Fruit fly (Drosophila melanogaster) whole organism, pupa: ENCODE results near the gene CG6067.

Source experiments
- CG10348 ChIP-seq: fragments of 200-800 bp; sonication (Bioruptor generic); IDR thresholded peaks from 2 replicates; pipeline ENCODE4 v1.3.6; 2022; ENCODE audit warnings: missing biosample characterization, missing genetic modification characterization
- CG12605 ChIP-seq: fragments of 200-800 bp; sonication (Bioruptor generic); IDR thresholded peaks from 2 replicates; pipeline ENCODE4 v1.3.6; 2022; ENCODE audit warnings: missing biosample characterization, missing genetic modification characterization
- CG13204 ChIP-seq: fragments of 200-800 bp; sonication (Bioruptor generic); optimal IDR thresholded peaks from 2 replicates; lab custom pipeline; 2018; ENCODE audit warnings: missing biosample characterization, mild to moderate bottlenecking, missing genetic modification characterization, moderate library complexity
- CG14655 ChIP-seq: fragments of 200-800 bp; sonication (Bioruptor generic); optimal IDR thresholded peaks from 3 replicates; lab custom pipeline; 2017; ENCODE audit warnings: mild to moderate bottlenecking, missing biosample characterization, missing genetic modification reagents, missing genetic modification characterization
- CG15710 ChIP-seq: fragments of 200-800 bp; sonication (Bioruptor generic); optimal IDR thresholded peaks from 2 replicates; lab custom pipeline; 2018; ENCODE audit warnings: missing biosample characterization, mild to moderate bottlenecking, missing genetic modification characterization, moderate library complexity
- CG17806 ChIP-seq: fragments of 200-800 bp; sonication (Bioruptor generic); optimal IDR thresholded peaks from 2 replicates; lab custom pipeline; 2018; ENCODE audit warnings: missing biosample characterization, mild to moderate bottlenecking, missing genetic modification characterization, moderate library complexity
- CG32121 ChIP-seq: fragments of 200-800 bp; sonication (Bioruptor generic); IDR thresholded peaks from 2 replicates; pipeline ENCODE4 v1.3.6; 2022; ENCODE audit warnings: missing biosample characterization, missing genetic modification characterization
- CG34367 ChIP-seq: fragments of 200-800 bp; sonication (Bioruptor generic); optimal IDR thresholded peaks from 2 replicates; lab custom pipeline; 2018; ENCODE audit warnings: missing biosample characterization, mild to moderate bottlenecking, missing genetic modification characterization
- CG4496 ChIP-seq: fragments of 200-800 bp; sonication (Bioruptor generic); IDR thresholded peaks from 3 replicates; pipeline ENCODE4 v1.3.6; 2022; ENCODE audit warnings: missing biosample characterization, missing genetic modification characterization
- CG8159 ChIP-seq: fragments of 200-800 bp; sonication (Bioruptor generic); optimal IDR thresholded peaks from 3 replicates; lab custom pipeline; 2018; ENCODE audit warnings: missing biosample characterization, mild to moderate bottlenecking, missing genetic modification characterization, moderate library complexity
- CG8301 ChIP-seq: fragments of 200-800 bp; sonication (Bioruptor generic); optimal IDR thresholded peaks from 2 replicates; lab custom pipeline; 2018; ENCODE audit warnings: missing biosample characterization, mild to moderate bottlenecking, missing genetic modification characterization
- CG9948 ChIP-seq: fragments of 200-800 bp; sonication (Bioruptor generic); optimal IDR thresholded peaks from 2 replicates; lab custom pipeline; 2018; ENCODE audit warnings: missing biosample characterization, mild to moderate bottlenecking, missing genetic modification characterization, moderate library complexity
- D1 ChIP-seq: fragments of 200-800 bp; sonication (Bioruptor generic); optimal IDR thresholded peaks from 2 replicates; lab custom pipeline; 2018; ENCODE audit warnings: missing biosample characterization, mild to moderate bottlenecking, missing genetic modification characterization, moderate library complexity
- EcR ChIP-seq: fragments of 200-800 bp; sonication (Bioruptor generic); optimal IDR thresholded peaks from 3 replicates; lab custom pipeline; 2019; ENCODE audit warnings: missing biosample characterization, missing genetic modification characterization, mild to moderate bottlenecking, moderate library complexity, missing genetic modification reagents
- Ets98B ChIP-seq: fragments of 200-800 bp; sonication (Bioruptor generic); IDR thresholded peaks from 2 replicates; pipeline ENCODE4 v1.3.6; 2022; ENCODE audit warnings: missing biosample characterization, missing genetic modification characterization
- Pif1A ChIP-seq: fragments of 200-800 bp; sonication (Bioruptor generic); optimal IDR thresholded peaks from 3 replicates; lab custom pipeline; 2016; ENCODE audit warnings: missing biosample characterization, missing genetic modification characterization
- Pif1B ChIP-seq: fragments of 200-800 bp; sonication (Bioruptor generic); optimal IDR thresholded peaks from 3 replicates; lab custom pipeline; 2016; ENCODE audit warnings: missing biosample characterization, missing genetic modification characterization
- Snoo ChIP-seq: fragments of 200-800 bp; sonication (Bioruptor generic); optimal IDR thresholded peaks from 3 replicates; lab custom pipeline; 2017; ENCODE audit warnings: missing biosample characterization, mild to moderate bottlenecking, missing genetic modification characterization, inconsistent platforms
- fd96Ca ChIP-seq: fragments of 200-800 bp; sonication (Bioruptor generic); IDR thresholded peaks from 3 replicates; pipeline ENCODE4 v1.3.6; 2022; ENCODE audit warnings: missing biosample characterization, missing genetic modification characterization
- gl ChIP-seq: fragments of 200-800 bp; sonication (Bioruptor generic); optimal IDR thresholded peaks from 2 replicates; lab custom pipeline; 2018; ENCODE audit warnings: missing biosample characterization, mild to moderate bottlenecking, missing genetic modification characterization
- rn ChIP-seq: fragments of 200-800 bp; sonication (Bioruptor generic); IDR thresholded peaks from 2 replicates; pipeline ENCODE4 v1.3.6; 2022; ENCODE audit warnings: missing biosample characterization, missing genetic modification characterization

The CG6067 gene

DNA sequence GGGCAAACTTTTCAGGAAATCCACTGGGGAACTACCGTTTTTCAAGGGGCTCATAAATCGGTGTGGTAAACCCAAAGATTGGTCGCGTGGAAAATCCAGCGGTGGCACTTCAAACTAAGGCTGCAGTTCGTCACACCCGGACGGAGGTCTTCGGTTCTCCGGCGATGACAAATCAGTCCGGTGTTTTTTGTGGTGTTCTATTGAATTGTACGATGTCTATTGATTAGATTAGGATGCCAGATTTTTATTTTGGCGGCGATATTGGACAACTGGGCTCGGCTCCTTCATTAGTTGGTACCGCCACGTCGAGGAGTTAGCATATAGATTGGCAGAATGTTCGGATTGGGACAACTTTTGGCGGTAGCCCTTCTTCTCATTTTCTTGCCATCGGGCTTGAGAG, 3.2 kb upstream of the CG6067 start, which contains the start of gene CG6048:
Gene CG6048, plus strand, starts transcription at position 301 of the 400 bp plus-strand sequence.
- TF ChIP-seq CG10348 (GFP tag; lab: Robert Waterston, UW) (no peak), CG8159 (tag; lab: Kevin White, UChicago) (no peak), rn (GFP tag; lab: Robert Waterston, UW) (no peak), Snoo (tag; lab: Kevin White, UChicago) (no peak), CG32121 (no peak)

DNA sequence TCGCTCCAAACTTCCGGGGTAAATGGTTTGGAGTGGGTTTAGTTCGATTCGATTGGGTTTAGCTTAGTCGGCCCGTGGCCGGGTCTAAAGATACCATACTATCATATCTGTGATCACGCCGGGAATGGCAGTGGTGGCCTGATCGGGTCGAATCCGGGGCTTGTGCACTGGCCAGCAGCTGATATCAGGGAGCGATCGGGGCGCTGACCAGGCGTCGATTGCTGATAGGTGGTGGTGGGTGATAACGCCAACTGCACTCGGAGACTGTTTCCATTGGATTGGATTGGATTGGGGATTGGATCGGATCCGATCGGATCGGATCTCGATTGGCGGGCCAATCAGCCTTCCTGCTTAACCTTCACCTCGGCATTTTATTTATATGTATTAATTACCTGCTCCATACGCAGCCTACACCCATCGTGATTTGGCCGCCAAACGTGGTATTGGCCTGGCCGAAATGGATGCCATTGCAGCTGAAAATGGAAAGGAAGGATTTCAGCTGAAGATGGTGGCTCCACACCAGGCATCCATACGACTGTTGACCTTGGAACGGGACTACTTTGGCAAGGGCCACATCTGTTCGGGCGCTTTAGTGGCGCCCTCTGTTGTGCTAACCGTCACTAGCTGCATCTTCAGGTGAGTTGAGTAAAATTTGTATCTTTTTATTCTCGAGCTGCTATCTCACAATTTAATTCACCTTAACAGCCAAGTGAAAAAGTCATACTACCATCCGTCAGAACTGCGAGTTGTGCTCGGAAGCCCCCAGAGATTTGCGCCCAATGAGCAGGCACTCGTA, 1.4 kb downstream of the CG6067 start:
- TF ChIP-seq CG4496 (GFP tag; lab: Robert Waterston, UW) (no peak), EcR (peak; percentile 55), CG8301 (tag; lab: Kevin White, UChicago) (no peak)

DNA sequence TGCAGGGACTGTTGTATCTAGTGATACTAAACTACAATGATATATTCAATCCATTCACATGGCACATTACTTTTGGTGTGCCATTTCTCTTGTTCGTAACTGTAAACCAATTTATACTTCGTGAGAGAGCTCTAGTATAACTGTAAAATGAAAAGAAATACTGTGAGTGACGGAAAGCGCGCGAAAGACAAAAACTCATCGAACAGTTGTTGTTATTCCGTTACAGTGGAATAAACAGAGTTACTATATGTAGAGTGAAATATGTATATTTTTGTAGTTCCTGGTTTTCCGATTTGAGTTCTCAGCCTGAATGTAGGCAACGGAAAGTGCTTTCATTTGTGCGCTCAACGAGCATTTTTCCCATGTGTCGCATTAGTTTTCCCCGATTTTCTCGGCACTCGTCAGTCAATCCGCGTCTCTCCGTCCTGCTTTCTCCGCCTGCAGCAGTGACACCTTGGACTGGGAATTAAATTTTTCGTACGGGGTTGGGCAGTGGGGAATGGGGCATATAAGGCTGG, 8.8 kb downstream of the CG6067 start:
- TF ChIP-seq Pif1A (GFP tag; lab: Kevin White, UChicago) (no peak), CG4496 (GFP tag; lab: Robert Waterston, UW) (peak; percentile 36; the same call in 2 of the 3 replicates)

DNA sequence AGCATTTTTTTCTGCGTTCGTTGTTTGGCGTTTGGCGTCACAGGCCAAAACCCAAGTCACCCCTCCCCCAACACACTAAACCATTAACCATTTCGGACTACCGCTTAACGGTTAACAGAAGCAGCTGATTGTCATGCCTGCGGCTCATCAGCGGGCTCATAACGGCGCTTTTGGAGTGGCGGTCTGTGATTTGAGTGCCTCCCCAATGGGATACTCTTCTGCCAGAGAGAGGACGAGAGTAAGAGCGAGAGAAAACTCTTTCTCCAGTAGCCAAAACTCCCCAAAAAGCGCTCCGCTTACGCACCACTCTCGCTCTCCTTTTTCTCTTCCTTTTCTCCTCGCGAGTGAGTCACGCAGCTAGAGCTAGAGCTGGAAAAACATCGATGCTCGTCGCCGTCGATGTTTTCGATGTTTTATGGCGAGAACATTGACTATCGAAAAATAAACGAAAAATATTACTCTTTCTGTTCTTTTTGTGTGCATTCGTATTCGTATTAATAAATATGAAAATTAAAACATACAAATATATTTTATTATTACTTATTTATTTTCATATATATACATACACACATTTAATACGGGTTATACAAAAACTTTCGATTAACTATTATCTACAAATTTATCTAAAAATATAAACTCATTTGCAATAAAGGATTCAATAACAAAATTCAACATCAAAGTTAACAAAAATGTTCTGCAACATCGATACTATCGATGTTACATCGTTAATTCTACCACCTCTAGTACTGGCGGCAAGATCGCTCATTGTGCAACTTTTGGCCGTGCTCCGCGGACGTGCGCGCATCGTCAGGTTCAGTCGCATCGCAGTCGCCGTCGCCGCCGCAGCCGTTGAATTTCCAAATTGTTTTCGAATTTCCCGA, 10.3 kb downstream of the CG6067 start, which contains the start of gene Grip:
Gene Grip, plus strand, starts transcription at position 763 of the 881 bp plus-strand sequence.
- peak; percentile 47 for TF ChIP-seq CG14655 (GFP tag; lab: Kevin White, UChicago)
- peak; percentile 13; the same call in 2 of the 3 replicates for TF ChIP-seq CG4496 (GFP tag; lab: Robert Waterston, UW)
- TF ChIP-seq CG8301 (tag; lab: Kevin White, UChicago) = peak; percentile 10
- TF ChIP-seq CG10348 (GFP tag; lab: Robert Waterston, UW) = no peak
- TF ChIP-seq CG13204 = no peak
- no peak for TF ChIP-seq rn (GFP tag; lab: Robert Waterston, UW)
- peak; percentile 11 for TF ChIP-seq Ets98B (GFP tag; lab: Robert Waterston, UW)
- no peak for TF ChIP-seq gl (tag; lab: Kevin White, UChicago)
- no peak for TF ChIP-seq CG34367 (tag; lab: Kevin White, UChicago)
- no peak for TF ChIP-seq fd96Ca (GFP tag; lab: Robert Waterston, UW)
- peak; percentile 8 for TF ChIP-seq CG15710 (tag; lab: Kevin White, UChicago)
- TF ChIP-seq Pif1B (GFP tag; lab: Kevin White, UChicago) = no peak
- peak; percentile 16 for TF ChIP-seq CG8159 (tag; lab: Kevin White, UChicago)
- no peak for TF ChIP-seq EcR
- TF ChIP-seq D1 (tag; lab: Kevin White, UChicago) = no peak
- TF ChIP-seq, all 21 proteins: peak for 6

DNA sequence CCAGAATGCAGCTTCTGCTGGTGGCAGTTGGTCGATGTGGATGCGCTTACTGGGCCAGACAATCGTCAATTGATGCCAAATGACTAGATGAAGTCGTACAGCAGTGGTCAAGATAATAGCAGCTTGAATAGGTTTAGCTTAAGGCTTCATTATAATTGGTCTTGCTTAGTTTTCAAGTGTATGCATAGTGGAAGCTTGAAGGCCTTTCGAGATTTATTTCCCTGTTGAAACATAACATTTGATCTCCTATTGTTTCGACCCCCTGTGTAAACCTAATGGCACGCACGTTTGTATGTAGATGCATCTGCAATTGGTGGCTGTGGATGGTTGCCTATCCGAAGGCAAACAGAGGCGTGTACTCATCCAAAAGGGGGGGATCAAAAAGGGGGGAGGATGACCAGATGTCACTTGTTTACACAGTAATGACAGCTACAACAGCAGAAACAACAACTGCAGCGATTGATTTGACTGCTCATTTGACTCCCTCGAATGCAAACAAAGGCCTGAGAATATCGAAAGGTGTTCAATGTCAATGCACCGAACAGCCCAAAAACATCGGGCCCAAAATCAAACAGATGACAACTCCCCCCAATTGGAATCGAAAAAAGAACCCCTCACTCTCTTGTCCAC, 12.8 kb downstream of the CG6067 start:
- peak; percentile 86 for TF ChIP-seq CG12605 (GFP tag; lab: Robert Waterston, UW)
- TF ChIP-seq Snoo (tag; lab: Kevin White, UChicago) = no peak
- peak; percentile 69 for TF ChIP-seq CG17806 (tag; lab: Kevin White, UChicago)
- no peak for TF ChIP-seq D1 (tag; lab: Kevin White, UChicago)
- peak; percentile 64 for TF ChIP-seq CG15710 (tag; lab: Kevin White, UChicago)
- peak; percentile 59 for TF ChIP-seq Pif1B (GFP tag; lab: Kevin White, UChicago)
- peak; percentile 3 for TF ChIP-seq gl (tag; lab: Kevin White, UChicago)
- TF ChIP-seq CG8159 (tag; lab: Kevin White, UChicago) = peak; percentile 61
- TF ChIP-seq CG34367 (tag; lab: Kevin White, UChicago) = peak; percentile 69
- no peak for TF ChIP-seq rn (GFP tag; lab: Robert Waterston, UW)
- TF ChIP-seq CG13204 = no peak
- peak; percentile 87 for TF ChIP-seq Ets98B (GFP tag; lab: Robert Waterston, UW)
- peak; percentile 78 for TF ChIP-seq CG8301 (tag; lab: Kevin White, UChicago)
- TF ChIP-seq CG10348 (GFP tag; lab: Robert Waterston, UW) = 0 out of 2 replicates have a peak, but pooled peaks have one; percentile 23
- peak; percentile 90 for TF ChIP-seq CG4496 (GFP tag; lab: Robert Waterston, UW)
- peak; percentile 78 for TF ChIP-seq Pif1A (GFP tag; lab: Kevin White, UChicago)
- TF ChIP-seq CG32121 = peak; percentile 80
- TF ChIP-seq EcR = no peak
- TF ChIP-seq fd96Ca (GFP tag; lab: Robert Waterston, UW) = peak; percentile 90
- TF ChIP-seq CG9948 (tag; lab: Kevin White, UChicago) = peak; percentile 69
- peak; percentile 81 for TF ChIP-seq CG14655 (GFP tag; lab: Kevin White, UChicago)
